Worm (Caenorhabditis elegans): ENCODE results near the gene B0464.9.

The B0464.9 gene

DNA sequence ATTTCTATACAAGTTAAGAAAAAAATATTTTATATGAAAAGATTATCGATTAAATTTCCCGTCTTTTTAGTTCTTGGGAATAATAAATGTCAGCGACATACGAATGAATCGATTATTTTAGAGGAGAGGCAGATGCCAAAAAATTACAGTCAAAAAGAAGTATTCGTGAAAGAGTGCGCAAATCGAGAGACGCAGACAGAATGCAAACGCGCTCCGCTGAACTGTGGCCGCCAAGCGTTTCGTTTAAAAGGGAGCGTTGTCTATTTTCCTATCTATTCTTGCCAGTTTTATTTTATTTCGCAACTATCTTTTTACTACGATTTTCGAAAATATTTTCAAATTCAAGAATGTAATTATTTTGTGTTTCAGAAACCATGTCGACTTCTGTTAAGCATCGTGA, 1.5 kb downstream of the B0464.9 start, which contains the start of gene baf-1 (continued):
- TF ChIP-seq ceh-82 (tag; optimal IDR thresholded peaks at IDR 0.05) (peak; percentile 18 to 55 (median 29)), nhr-77 (tag; optimal IDR thresholded peaks at IDR 0.05) (peak; percentile 39), nhr-11 (tag; optimal IDR thresholded peaks at IDR 0.05) (no peak), hlh-4 (tag; optimal IDR thresholded peaks at IDR 0.05) (no peak), fos-1 (tag; optimal IDR thresholded peaks at IDR 0.05) (peak; percentile 1), nhr-71 (tag; optimal IDR thresholded peaks at IDR 0.05) (peak; percentile 77), F16B12.6 (tag; optimal IDR thresholded peaks at IDR 0.05) (peak; percentile 40), lsy-2 (tag; optimal IDR thresholded peaks at IDR 0.05) (peak; percentile 68 to 83), mef-2 (tag; optimal IDR thresholded peaks at IDR 0.05) (no peak), ceh-88 (GFP tag; IDR thresholded peaks at IDR 0.05) (no peak), ceh-63 (GFP tag; optimal IDR thresholded peaks at IDR 0.05) (no peak), nhr-20 (tag; optimal IDR thresholded peaks at IDR 0.05) (peak; percentile 66), mep-1 (tag; optimal IDR thresholded peaks at IDR 0.05) (peak; percentile 51), snpc-4 (tag; optimal IDR thresholded peaks at IDR 0.05) (peak; percentile 76), lin-39 (tag; optimal IDR thresholded peaks at IDR 0.05) (peak; percentile 2), ztf-4 (tag; optimal IDR thresholded peaks at IDR 0.05) (no peak), pag-3 (tag; optimal IDR thresholded peaks at IDR 0.05; ENCODE audit: borderline replicate concordance, insufficient read depth) (no peak), elt-2 (tag; optimal IDR thresholded peaks at IDR 0.05) (peak; percentile 64), aha-1 (tag; optimal IDR thresholded peaks at IDR 0.05) (no peak), blmp-1 (tag; optimal IDR thresholded peaks at IDR 0.05) (peak; percentile 30), zag-1 (tag; optimal IDR thresholded peaks at IDR 0.05) (no peak), ceh-90 (tag; optimal IDR thresholded peaks at IDR 0.05) (peak; percentile 57), elt-3 (tag; optimal IDR thresholded peaks at IDR 0.05) (peak in 1 of 6 experiments; percentile 54), xbp-1 (tag; optimal IDR thresholded peaks at IDR 0.05) (peak; percentile 65), lin-14 (GFP tag; optimal IDR thresholded peaks at IDR 0.05) (peak; percentile 55), rnt-1 (tag; optimal IDR thresholded peaks at IDR 0.05) (peak; percentile 83), nhr-28 (tag; optimal IDR thresholded peaks at IDR 0.05) (no peak), unc-62 (GFP tag; optimal IDR thresholded peaks at IDR 0.05) (no peak), dpl-1 (GFP tag; optimal IDR thresholded peaks at IDR 0.05) (peak; percentile 70 to 80 (median 75)), mab-9 (GFP tag; IDR thresholded peaks at IDR 0.05) (no peak), ceh-8 (GFP tag; optimal IDR thresholded peaks at IDR 0.05) (no peak), unc-86 (tag; optimal IDR thresholded peaks at IDR 0.05) (peak; percentile 17), unc-130 (tag; optimal IDR thresholded peaks at IDR 0.05) (peak; percentile 12), dsc-1 (tag; optimal IDR thresholded peaks at IDR 0.05) (peak; percentile 44)

ce11 chrIII:9467857-9468256, 2.3 kb downstream of the B0464.9 start, which contains the start of gene tag-342:
TSS of gene tag-342 (plus strand) at chrIII:9468157.
- TF ChIP-seq nhr-20 (tag; optimal IDR thresholded peaks at IDR 0.05) (no peak), xbp-1 (tag; optimal IDR thresholded peaks at IDR 0.05) (no peak), nhr-237 (tag; optimal IDR thresholded peaks at IDR 0.05) (no peak), lin-39 (tag; optimal IDR thresholded peaks at IDR 0.05) (no peak), ets-5 (GFP tag; IDR thresholded peaks at IDR 0.05) (no peak), grh-1 (GFP tag; IDR thresholded peaks at IDR 0.05) (no peak), nhr-47 (tag; optimal IDR thresholded peaks at IDR 0.05) (no peak), C34B4.2 (tag; optimal IDR thresholded peaks at IDR 0.05) (no peak), unc-130 (tag; optimal IDR thresholded peaks at IDR 0.05) (no peak)

DNA sequence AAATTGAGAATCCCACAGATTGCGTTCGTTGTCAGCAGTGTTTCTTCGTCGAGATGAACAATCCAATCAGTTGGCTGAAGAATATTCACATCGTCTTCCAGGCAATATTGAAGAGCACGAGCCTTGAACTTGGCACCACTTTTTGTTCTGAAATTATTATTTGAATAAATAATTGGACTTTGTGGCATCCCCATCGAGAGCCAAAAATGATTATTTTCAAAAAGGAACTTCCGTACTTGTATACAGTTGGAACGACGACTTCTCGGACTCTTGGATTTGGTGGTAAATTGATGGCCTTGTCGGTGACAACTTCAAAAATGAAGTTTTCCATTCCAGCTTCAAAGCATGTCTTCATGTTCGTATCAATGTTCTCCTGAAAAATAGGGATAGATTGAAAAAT, 6.4 kb downstream of the B0464.9 start:
- TF ChIP-seq ceh-88 (GFP tag; IDR thresholded peaks at IDR 0.05) = no peak
- TF ChIP-seq lin-39 (tag; optimal IDR thresholded peaks at IDR 0.05) = no peak
- no peak for TF ChIP-seq swsn-7 (tag; optimal IDR thresholded peaks at IDR 0.05)
